Worm (Caenorhabditis elegans) whole organism, L4/young adult: ENCODE measurements around the gene egl-9.

ENCODE experiments used
- W03F9.2 ChIP-seq: fragments of 150-350 bp; optimal IDR thresholded peaks from 2 replicates; lab custom pipeline; 2014; ENCODE audit warnings: missing biosample characterization, missing genetic modification characterization
- dao-5 ChIP-seq: sonication (generic microtip); optimal IDR thresholded peaks from 2 replicates; lab custom pipeline; 2016; ENCODE audit warnings: missing genotype, missing genetic modification characterization, moderate library complexity, missing compliant biosample characterization
- him-1 ChIP-seq: sonication (generic microtip); optimal IDR thresholded peaks from 2 replicates; lab custom pipeline; 2016; ENCODE audit warnings: missing genotype, missing genetic modification reagents, missing genetic modification characterization, missing compliant biosample characterization

ce11 chrV:10491443-10491842 is 23.1 kb downstream of the egl-9 start, which contains the start of gene aqp-5:
- TF ChIP-seq him-1 (tag; lab: Kevin White, UChicago): no peak
- TF ChIP-seq dao-5 (tag; lab: Kevin White, UChicago): no peak
- TF ChIP-seq W03F9.2 (tag; lab: Kevin White, UChicago): no peak
